Fruit fly (Drosophila melanogaster) whole organism, pupa: ENCODE results near the gene CG34159.

Source experiments
- CG15710 ChIP-seq: fragments of 200-800 bp; sonication (Bioruptor generic); optimal IDR thresholded peaks from 2 replicates; lab custom pipeline; 2018; ENCODE audit warnings: missing biosample characterization, mild to moderate bottlenecking, missing genetic modification characterization, moderate library complexity
- CG34367 ChIP-seq: fragments of 200-800 bp; sonication (Bioruptor generic); optimal IDR thresholded peaks from 2 replicates; lab custom pipeline; 2018; ENCODE audit warnings: missing biosample characterization, mild to moderate bottlenecking, missing genetic modification characterization
- CG4496 ChIP-seq: fragments of 200-800 bp; sonication (Bioruptor generic); IDR thresholded peaks from 3 replicates; pipeline ENCODE4 v1.3.6; 2022; ENCODE audit warnings: missing biosample characterization, missing genetic modification characterization
- CG8159 ChIP-seq: fragments of 200-800 bp; sonication (Bioruptor generic); optimal IDR thresholded peaks from 3 replicates; lab custom pipeline; 2018; ENCODE audit warnings: missing biosample characterization, mild to moderate bottlenecking, missing genetic modification characterization, moderate library complexity
- CG9948 ChIP-seq: fragments of 200-800 bp; sonication (Bioruptor generic); optimal IDR thresholded peaks from 2 replicates; lab custom pipeline; 2018; ENCODE audit warnings: missing biosample characterization, mild to moderate bottlenecking, missing genetic modification characterization, moderate library complexity
- Pif1B ChIP-seq: fragments of 200-800 bp; sonication (Bioruptor generic); optimal IDR thresholded peaks from 3 replicates; lab custom pipeline; 2016; ENCODE audit warnings: missing biosample characterization, missing genetic modification characterization
- Snoo ChIP-seq: fragments of 200-800 bp; sonication (Bioruptor generic); optimal IDR thresholded peaks from 3 replicates; lab custom pipeline; 2017; ENCODE audit warnings: missing biosample characterization, mild to moderate bottlenecking, missing genetic modification characterization, inconsistent platforms
- gl ChIP-seq: fragments of 200-800 bp; sonication (Bioruptor generic); optimal IDR thresholded peaks from 2 replicates; lab custom pipeline; 2018; ENCODE audit warnings: missing biosample characterization, mild to moderate bottlenecking, missing genetic modification characterization

Gene CG34159

dm6 chr2L:10154395-10154794 lies 49.7 kb downstream of the CG34159 start:
- TF ChIP-seq CG34367 (no peak), CG9948 (tag; lab: Kevin White, UChicago) (no peak), CG4496 (GFP tag; lab: Robert Waterston, UW) (no peak), gl (tag; lab: Kevin White, UChicago) (no peak), CG15710 (no peak), Pif1B (GFP tag; lab: Kevin White, UChicago) (no peak), CG8159 (tag; lab: Kevin White, UChicago) (no peak), Snoo (tag; lab: Kevin White, UChicago) (no peak)
